Worm (Caenorhabditis elegans) whole organism, L4 larva: ENCODE data around the gene slc-36.1.

Experiments used
- daf-8 ChIP-seq: fragments of 200-800 bp; sonication (Bioruptor generic); IDR thresholded peaks from 2 replicates; pipeline ENCODE4 v1.3.6; 2022; ENCODE audit warnings: missing genetic modification characterization, missing compliant biosample characterization
- fkh-10 ChIP-seq: fragments of 150-350 bp; optimal IDR thresholded peaks from 2 replicates; lab custom pipeline; 2014; ENCODE audit warnings: missing biosample characterization, missing genetic modification reagents, missing genetic modification characterization
- mxl-3 ChIP-seq: fragments of 200-800 bp; sonication (Bioruptor generic); optimal IDR thresholded peaks from 2 replicates; lab custom pipeline; 2018; ENCODE audit warnings: mild to moderate bottlenecking, missing genetic modification characterization, missing compliant biosample characterization
- nhr-237 ChIP-seq: sonication (generic microtip); optimal IDR thresholded peaks from 2 replicates; lab custom pipeline; 2017; ENCODE audit warnings: missing biosample characterization, missing genetic modification characterization
- pha-4 ChIP-seq, 2 experiments: fragments of 150-350 bp in 1 of 2; fragments of 200-800 bp in 1 of 2; sonication (Bioruptor generic) in 1 of 2; IDR thresholded peaks in 1 of 2; optimal IDR thresholded peaks in 1 of 2; 2 replicates each; pipeline versions ENCODE4 v1.3.6 to Lab custom; 2014 to 2022; ENCODE audit warnings: missing genetic modification characterization in 2 of 2, missing genetic modification reagents in 2 of 2, missing biosample characterization in 1 of 2, missing compliant biosample characterization in 1 of 2
- snpc-4 ChIP-seq: fragments of 150-350 bp; optimal IDR thresholded peaks from 2 replicates; lab custom pipeline; 2014; ENCODE audit warnings: missing biosample characterization, missing genetic modification characterization
- ztf-11 ChIP-seq: fragments of 150-350 bp; optimal IDR thresholded peaks from 2 replicates; lab custom pipeline; 2014; ENCODE audit warnings: missing biosample characterization, missing genetic modification characterization

- TF ChIP-seq nhr-237 (tag; lab: Kevin White, UChicago): no peak
- no peak for TF ChIP-seq daf-8 (GFP tag; lab: Robert Waterston, UW)
- no peak for TF ChIP-seq mxl-3 (GFP tag; lab: Kevin White, UChicago)
- TF ChIP-seq ztf-11 (tag; lab: Kevin White, UChicago): no peak
- no peak for TF ChIP-seq pha-4 (GFP tag; IDR thresholded peaks at IDR 0.05; lab: Robert Waterston, UW)
- TF ChIP-seq pha-4 (tag; optimal IDR thresholded peaks at IDR 0.05; lab: Kevin White, UChicago): no peak
- TF ChIP-seq fkh-10 (GFP tag; lab: Kevin White, UChicago): no peak
- no peak for TF ChIP-seq snpc-4
Observed at ce11 chrIII:13262987-13263386, 44.3 kb upstream of the slc-36.1 start, which contains the start of gene F56A8.4.
